Worm (Caenorhabditis elegans) whole organism, L1 larva: Measurements from ENCODE around the gene ZK622.5.

Experiments
- C04F5.9 ChIP-seq: sonication (generic microtip); optimal IDR thresholded peaks from 2 replicates; lab custom pipeline; 2016; ENCODE audit warnings: missing genetic modification characterization, missing compliant biosample characterization
- C16A3.4 ChIP-seq: fragments of 150-350 bp; optimal IDR thresholded peaks from 2 replicates; lab custom pipeline; 2014; ENCODE audit warnings: missing biosample characterization, missing genetic modification characterization
- F16B12.6 ChIP-seq: fragments of 150-350 bp; optimal IDR thresholded peaks from 2 replicates; lab custom pipeline; 2014; ENCODE audit warnings: missing biosample characterization, missing genetic modification characterization
- Y116A8C.19 ChIP-seq: sonication (generic microtip); optimal IDR thresholded peaks from 2 replicates; lab custom pipeline; 2016; ENCODE audit warnings: missing compliant biosample characterization, missing genetic modification characterization, borderline replicate concordance
- aly-2 ChIP-seq: fragments of 150-350 bp; optimal IDR thresholded peaks from 2 replicates; lab custom pipeline; 2014; ENCODE audit warnings: missing biosample characterization, missing genetic modification characterization
- ama-1 ChIP-seq: fragments of 150-350 bp; optimal IDR thresholded peaks from 2 replicates; lab custom pipeline; 2014
- blmp-1 ChIP-seq: fragments of 150-350 bp; optimal IDR thresholded peaks from 2 replicates; lab custom pipeline; 2014; ENCODE audit warnings: missing biosample characterization, missing genetic modification characterization
- ceh-63 ChIP-seq: fragments of 200-800 bp; sonication (Bioruptor generic); optimal IDR thresholded peaks from 2 replicates; lab custom pipeline; 2018; ENCODE audit warnings: mild to moderate bottlenecking, missing genetic modification characterization, missing compliant biosample characterization
- ceh-8 ChIP-seq: fragments of 200-800 bp; sonication (Bioruptor generic); optimal IDR thresholded peaks from 2 replicates; lab custom pipeline; 2018; ENCODE audit warnings: mild to moderate bottlenecking, missing genetic modification characterization, moderate library complexity, missing compliant biosample characterization
- ceh-82 ChIP-seq, 3 experiments: fragments of 150-350 bp in 1 of 3; sonication (generic microtip) in 2 of 3; optimal IDR thresholded peaks; 2 replicates each; lab custom pipeline; 2014 to 2017; ENCODE audit warnings: missing biosample characterization in 3 of 3, missing genetic modification characterization in 3 of 3
- ceh-88 ChIP-seq: fragments of 200-800 bp; sonication (Bioruptor generic); IDR thresholded peaks from 2 replicates; pipeline ENCODE4 v1.3.6; 2022; ENCODE audit warnings: missing genetic modification characterization, missing compliant biosample characterization
- ces-1 ChIP-seq: fragments of 150-350 bp; optimal IDR thresholded peaks from 2 replicates; lab custom pipeline; 2014; ENCODE audit warnings: missing biosample characterization, missing genetic modification reagents, missing genetic modification characterization
- efl-1 ChIP-seq, 4 experiments: fragments of 150-350 bp; optimal IDR thresholded peaks in 3 of 4; peaks in 1 of 4; 1 replicate in 1 of 4; 2 replicates in 3 of 4; lab custom pipeline; 2014; ENCODE audit warnings: missing biosample characterization in 2 of 4, missing genetic modification characterization in 2 of 4, missing genetic modification reagents in 2 of 4
- efl-3 ChIP-seq: fragments of 200-800 bp; sonication (Bioruptor generic); optimal IDR thresholded peaks from 2 replicates; lab custom pipeline; 2018; ENCODE audit warnings: mild to moderate bottlenecking, missing genetic modification characterization, missing compliant biosample characterization
- elt-2 ChIP-seq: sonication (generic microtip); optimal IDR thresholded peaks from 2 replicates; lab custom pipeline; 2016; ENCODE audit warnings: missing genetic modification characterization, mild to moderate bottlenecking, inconsistent platforms, missing compliant biosample characterization, missing genetic modification reagents
- ets-5 ChIP-seq: fragments of 200-800 bp; sonication (Bioruptor generic); IDR thresholded peaks from 2 replicates; pipeline ENCODE4 v1.3.6; 2022; ENCODE audit warnings: missing genetic modification characterization, missing compliant biosample characterization
- fkh-4 ChIP-seq: sonication (generic microtip); optimal IDR thresholded peaks from 2 replicates; lab custom pipeline; 2016; ENCODE audit warnings: missing compliant biosample characterization, missing genetic modification characterization, borderline replicate concordance
- fkh-8 ChIP-seq: sonication (generic microtip); optimal IDR thresholded peaks from 2 replicates; lab custom pipeline; 2016; ENCODE audit warnings: mild to moderate bottlenecking, missing genetic modification characterization, missing compliant biosample characterization
- fos-1 ChIP-seq: fragments of 150-350 bp; optimal IDR thresholded peaks from 2 replicates; lab custom pipeline; 2014; ENCODE audit warnings: missing biosample characterization, missing genetic modification characterization
- grh-1 ChIP-seq: fragments of 200-800 bp; sonication (Bioruptor generic); IDR thresholded peaks from 2 replicates; pipeline ENCODE4 v1.3.6; 2022; ENCODE audit warnings: missing genetic modification reagents, missing genetic modification characterization, missing compliant biosample characterization
- hlh-17 ChIP-seq: fragments of 200-800 bp; sonication (Bioruptor generic); optimal IDR thresholded peaks from 2 replicates; lab custom pipeline; 2018; ENCODE audit warnings: missing genetic modification characterization, mild to moderate bottlenecking, missing compliant biosample characterization, moderate library complexity, borderline replicate concordance
- irx-1 ChIP-seq: sonication (generic microtip); optimal IDR thresholded peaks from 2 replicates; lab custom pipeline; 2016; ENCODE audit warnings: missing genetic modification characterization, missing compliant biosample characterization
- jun-1 ChIP-seq: fragments of 150-350 bp; optimal IDR thresholded peaks from 2 replicates; lab custom pipeline; 2014; ENCODE audit warnings: missing biosample characterization, missing genetic modification reagents, missing genetic modification characterization
- lin-13 ChIP-seq: fragments of 150-350 bp; optimal IDR thresholded peaks from 2 replicates; lab custom pipeline; 2014; ENCODE audit warnings: missing biosample characterization, missing genetic modification reagents, missing genetic modification characterization
- lin-15B ChIP-seq: fragments of 150-350 bp; sonication (generic microtip); optimal IDR thresholded peaks from 3 replicates; lab custom pipeline; 2014; ENCODE audit warnings: missing biosample characterization, missing genetic modification characterization
- lin-35 ChIP-seq, 2 experiments: fragments of 150-350 bp; optimal IDR thresholded peaks; 2 replicates each; lab custom pipeline; 2014; ENCODE audit warnings: missing biosample characterization in 2 of 2, missing genetic modification characterization in 2 of 2, missing genetic modification reagents in 2 of 2
- lin-39 ChIP-seq: fragments of 150-350 bp; optimal IDR thresholded peaks from 2 replicates; lab custom pipeline; 2014; ENCODE audit warnings: missing biosample characterization, missing genetic modification reagents, missing genetic modification characterization
- lsy-2 ChIP-seq, 2 experiments: fragments of 150-350 bp; optimal IDR thresholded peaks; 2 replicates each; lab custom pipeline; 2014; ENCODE audit warnings: missing biosample characterization in 2 of 2, missing genetic modification characterization in 2 of 2
- mdl-1 ChIP-seq, 2 experiments: fragments of 150-350 bp; optimal IDR thresholded peaks; 2 replicates each; lab custom pipeline; 2014 to 2017; ENCODE audit warnings: missing biosample characterization in 2 of 2, missing genetic modification characterization in 2 of 2, inconsistent platforms in 1 of 2
- mef-2 ChIP-seq: fragments of 150-350 bp; optimal IDR thresholded peaks from 2 replicates; lab custom pipeline; 2014; ENCODE audit warnings: missing biosample characterization, missing genetic modification characterization
- mep-1 ChIP-seq: fragments of 150-350 bp; optimal IDR thresholded peaks from 2 replicates; lab custom pipeline; 2014; ENCODE audit warnings: missing biosample characterization, missing genetic modification characterization
- nhr-12 ChIP-seq: sonication (generic microtip); optimal IDR thresholded peaks from 2 replicates; lab custom pipeline; 2017; ENCODE audit warnings: missing biosample characterization, missing genetic modification characterization
- nhr-20 ChIP-seq: sonication (generic microtip); optimal IDR thresholded peaks from 2 replicates; lab custom pipeline; 2016; ENCODE audit warnings: mild to moderate bottlenecking, missing genetic modification characterization, missing compliant biosample characterization
- nhr-47 ChIP-seq: sonication (generic microtip); optimal IDR thresholded peaks from 2 replicates; lab custom pipeline; 2016; ENCODE audit warnings: mild to moderate bottlenecking, missing genetic modification characterization, moderate library complexity, missing compliant biosample characterization
- nhr-76 ChIP-seq: sonication (generic microtip); optimal IDR thresholded peaks from 2 replicates; lab custom pipeline; 2017; ENCODE audit warnings: missing biosample characterization, missing genetic modification characterization
- nhr-90 ChIP-seq: sonication (generic microtip); optimal IDR thresholded peaks from 2 replicates; lab custom pipeline; 2016; ENCODE audit warnings: mild to moderate bottlenecking, missing genetic modification characterization, missing compliant biosample characterization; ENCODE audit not compliant: poor library complexity
- pag-3 ChIP-seq: sonication (generic microtip); optimal IDR thresholded peaks from 2 replicates; lab custom pipeline; 2017; ENCODE audit warnings: missing genetic modification characterization, mild to moderate bottlenecking, missing compliant biosample characterization, antibody characterized with exemption, borderline replicate concordance; ENCODE audit not compliant: insufficient read depth
- pax-3 ChIP-seq: fragments of 200-800 bp; sonication (Bioruptor generic); optimal IDR thresholded peaks from 2 replicates; lab custom pipeline; 2018; ENCODE audit warnings: mild to moderate bottlenecking, missing genetic modification characterization, moderate library complexity, missing compliant biosample characterization
- pqm-1 ChIP-seq: sonication (generic microtip); optimal IDR thresholded peaks from 3 replicates; lab custom pipeline; 2017; ENCODE audit warnings: missing biosample characterization, missing genetic modification characterization
- rnt-1 ChIP-seq: sonication (generic microtip); optimal IDR thresholded peaks from 2 replicates; lab custom pipeline; 2016; ENCODE audit warnings: mild to moderate bottlenecking, missing genetic modification characterization, moderate library complexity, missing compliant biosample characterization
- skn-1 ChIP-seq: fragments of 150-350 bp; optimal IDR thresholded peaks from 2 replicates; lab custom pipeline; 2014; ENCODE audit warnings: missing biosample characterization, missing genetic modification characterization
- snu-23 ChIP-seq: sonication (generic microtip); optimal IDR thresholded peaks from 2 replicates; lab custom pipeline; 2016; ENCODE audit warnings: missing genetic modification characterization, missing compliant biosample characterization
- swsn-7 ChIP-seq: sonication (generic microtip); optimal IDR thresholded peaks from 2 replicates; lab custom pipeline; 2016; ENCODE audit warnings: missing genetic modification characterization, missing compliant biosample characterization
- tbx-2 ChIP-seq: sonication (generic microtip); optimal IDR thresholded peaks from 2 replicates; lab custom pipeline; 2016; ENCODE audit warnings: missing genetic modification characterization, missing compliant biosample characterization
- unc-130 ChIP-seq: fragments of 150-350 bp; optimal IDR thresholded peaks from 2 replicates; lab custom pipeline; 2017; ENCODE audit warnings: missing biosample characterization, missing genetic modification characterization, inconsistent platforms
- unc-62 ChIP-seq: fragments of 150-350 bp; optimal IDR thresholded peaks from 2 replicates; lab custom pipeline; 2014; ENCODE audit warnings: missing biosample characterization, missing genetic modification reagents, missing genetic modification characterization
- zag-1 ChIP-seq: fragments of 150-350 bp; optimal IDR thresholded peaks from 2 replicates; lab custom pipeline; 2014; ENCODE audit warnings: missing biosample characterization, missing genetic modification characterization
- zip-4 ChIP-seq: fragments of 200-800 bp; sonication (Bioruptor generic); optimal IDR thresholded peaks from 2 replicates; lab custom pipeline; 2018; ENCODE audit warnings: mild to moderate bottlenecking, missing genetic modification characterization, moderate library complexity, missing compliant biosample characterization

Gene ZK622.5

DNA sequence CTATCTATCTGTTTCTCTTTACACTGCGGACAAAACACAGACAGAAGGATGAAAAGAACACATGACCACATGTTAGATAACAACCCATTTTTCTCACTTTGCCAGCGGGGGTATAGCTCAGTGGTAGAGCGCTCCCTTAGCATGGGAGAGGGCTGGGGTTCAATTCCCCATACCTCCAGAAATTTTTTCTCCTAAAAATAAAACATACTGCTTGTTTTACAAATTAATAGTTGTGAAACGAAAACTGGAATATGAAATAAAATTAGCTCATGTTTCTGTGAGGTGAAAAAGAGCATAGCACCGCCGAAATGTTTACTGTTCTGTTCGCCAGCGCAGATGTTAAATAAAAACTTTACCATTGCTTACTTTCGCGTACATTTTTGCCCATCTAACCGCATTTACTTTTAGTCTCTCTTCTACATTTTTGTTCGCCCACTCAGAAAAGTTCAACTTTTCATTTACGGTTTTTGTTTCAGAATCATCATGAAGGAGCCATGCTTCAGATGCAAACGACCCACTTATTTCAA is 3.0 kb downstream of the ZK622.5 start, which contains the start of gene ZK622.4 (continued):
- TF ChIP-seq swsn-7: peak; percentile 55
- no peak for TF ChIP-seq mef-2
- TF ChIP-seq lin-35 (GFP tag; optimal IDR thresholded peaks at IDR 0.05; lab: Kevin White, UChicago): peak; percentile 48 to 62
- TF ChIP-seq nhr-47 (tag; lab: Kevin White, UChicago): peak; percentile 71
- peak; percentile 25 for TF ChIP-seq skn-1
- TF ChIP-seq lin-13: no peak
- peak; percentile 22 for TF ChIP-seq jun-1 (tag; lab: Kevin White, UChicago)
- TF ChIP-seq mep-1 (tag; lab: Kevin White, UChicago): peak; percentile 54
- TF ChIP-seq nhr-76 (tag; lab: Kevin White, UChicago): no peak
- peak; percentile 37 for TF ChIP-seq elt-2 (tag; lab: Kevin White, UChicago)
- TF ChIP-seq fkh-8: peak; percentile 40
- peak; percentile 27 to 49 for TF ChIP-seq efl-1 (optimal IDR thresholded peaks at IDR 0.05; lab: Kevin White, UChicago)
- peak; percentile 36 to 85 for TF ChIP-seq efl-1 (GFP tag; optimal IDR thresholded peaks at IDR 0.05 in 1 of 2; lab: Kevin White, UChicago)
- no peak for TF ChIP-seq ets-5
- peak; percentile 49 to 76 for TF ChIP-seq lsy-2 (tag; optimal IDR thresholded peaks at IDR 0.05; lab: Kevin White, UChicago)
- TF ChIP-seq ama-1: no peak
- TF ChIP-seq C04F5.9: no peak
- TF ChIP-seq tbx-2 (tag; lab: Kevin White, UChicago): peak; percentile 30
- TF ChIP-seq ceh-82 (tag; optimal IDR thresholded peaks at IDR 0.05; lab: Kevin White, UChicago): peak in 1 of 3 experiments; percentile 39
- TF ChIP-seq rnt-1 (tag; lab: Kevin White, UChicago): peak; percentile 48
- TF ChIP-seq nhr-20 (tag; lab: Kevin White, UChicago): peak; percentile 46
- peak; percentile 15 for TF ChIP-seq nhr-90 (tag; lab: Kevin White, UChicago)
- TF ChIP-seq, all 84 proteins: peak for 33

DNA sequence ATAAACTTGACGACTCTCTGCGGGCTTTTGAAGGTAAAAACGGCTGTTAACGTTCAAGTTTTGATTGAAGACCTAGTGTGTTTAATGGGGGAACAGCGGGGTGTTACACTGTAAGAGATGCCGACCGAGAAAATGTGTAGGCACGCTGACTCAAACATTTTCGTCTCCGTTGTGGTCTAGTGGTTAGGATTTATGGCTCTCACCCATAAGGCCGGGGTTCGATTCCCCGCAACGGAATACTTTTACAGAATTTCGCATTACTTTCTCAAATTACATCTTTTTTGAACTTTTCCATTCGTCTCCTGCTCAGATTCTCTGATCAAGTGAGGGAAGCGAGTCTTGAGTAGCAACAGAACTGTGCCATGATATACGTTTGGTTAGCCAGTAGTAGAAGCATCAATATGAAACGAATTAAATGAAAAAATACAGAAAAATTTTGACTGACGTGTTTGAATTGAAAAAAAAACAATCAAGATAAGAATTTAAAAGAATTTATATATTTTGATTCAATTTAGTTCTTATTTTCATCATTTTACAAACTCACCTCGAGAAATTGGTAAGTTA is 4.1 kb downstream of the ZK622.5 start, which contains the start of gene ZK622.1:
Gene ZK622.1 (plus strand): TSS at position 514 of the 564 bp plus-strand sequence.
- no peak for TF ChIP-seq fkh-4 (tag; lab: Kevin White, UChicago)
- TF ChIP-seq ceh-82 (tag; optimal IDR thresholded peaks at IDR 0.05; lab: Kevin White, UChicago): peak in 2 of 3 experiments; percentile 0 to 5
- TF ChIP-seq lin-13: no peak
- TF ChIP-seq pax-3: no peak
- peak; percentile 6 for TF ChIP-seq mep-1 (tag; lab: Kevin White, UChicago)
- TF ChIP-seq C16A3.4 (tag; lab: Kevin White, UChicago): peak; percentile 15
- TF ChIP-seq irx-1 (tag; lab: Kevin White, UChicago): no peak
- TF ChIP-seq rnt-1 (tag; lab: Kevin White, UChicago): peak; percentile 33
- TF ChIP-seq ceh-63 (GFP tag; lab: Kevin White, UChicago): no peak
- TF ChIP-seq ets-5: no peak
- no peak for TF ChIP-seq aly-2 (tag; lab: Kevin White, UChicago)
- TF ChIP-seq pag-3: no peak
- TF ChIP-seq ceh-88 (GFP tag; lab: Robert Waterston, UW): no peak
- no peak for TF ChIP-seq zip-4 (GFP tag; lab: Kevin White, UChicago)
- TF ChIP-seq lin-15B (tag; lab: Kevin White, UChicago): no peak
- no peak for TF ChIP-seq nhr-90 (tag; lab: Kevin White, UChicago)
- no peak for TF ChIP-seq efl-3 (GFP tag; lab: Kevin White, UChicago)
- no peak for TF ChIP-seq Y116A8C.19 (tag; lab: Kevin White, UChicago)
- TF ChIP-seq unc-130 (tag; lab: Kevin White, UChicago): peak; percentile 26
- TF ChIP-seq pqm-1 (tag; lab: Kevin White, UChicago): no peak
- no peak for TF ChIP-seq zag-1 (tag; lab: Kevin White, UChicago)
- peak; percentile 31 for TF ChIP-seq elt-2 (tag; lab: Kevin White, UChicago)
- TF ChIP-seq blmp-1 (tag; lab: Kevin White, UChicago): no peak
- TF ChIP-seq mef-2: no peak
- no peak for TF ChIP-seq F16B12.6
- TF ChIP-seq fos-1 (tag; lab: Kevin White, UChicago): no peak
- no peak for TF ChIP-seq ceh-8 (GFP tag; lab: Kevin White, UChicago)
- no peak for TF ChIP-seq tbx-2 (tag; lab: Kevin White, UChicago)
- TF ChIP-seq lin-39 (tag; lab: Kevin White, UChicago): no peak
- TF ChIP-seq skn-1: no peak
- no peak for TF ChIP-seq nhr-76 (tag; lab: Kevin White, UChicago)
- no peak for TF ChIP-seq fkh-8
- TF ChIP-seq nhr-12 (tag; lab: Kevin White, UChicago): no peak
- peak; percentile 53 for TF ChIP-seq snu-23 (GFP tag; lab: Kevin White, UChicago)
- TF ChIP-seq unc-62 (GFP tag; lab: Kevin White, UChicago): no peak
- no peak for TF ChIP-seq ces-1 (GFP tag; lab: Kevin White, UChicago)
- no peak for TF ChIP-seq hlh-17 (GFP tag; lab: Kevin White, UChicago)
- no peak for TF ChIP-seq grh-1 (GFP tag; lab: Robert Waterston, UW)
- TF ChIP-seq mdl-1 (tag; optimal IDR thresholded peaks at IDR 0.05; lab: Kevin White, UChicago): no peak
- TF ChIP-seq nhr-47 (tag; lab: Kevin White, UChicago): peak; percentile 28
